Worm (Caenorhabditis elegans): Measurements from ENCODE around the gene C13G5.2.

DNA sequence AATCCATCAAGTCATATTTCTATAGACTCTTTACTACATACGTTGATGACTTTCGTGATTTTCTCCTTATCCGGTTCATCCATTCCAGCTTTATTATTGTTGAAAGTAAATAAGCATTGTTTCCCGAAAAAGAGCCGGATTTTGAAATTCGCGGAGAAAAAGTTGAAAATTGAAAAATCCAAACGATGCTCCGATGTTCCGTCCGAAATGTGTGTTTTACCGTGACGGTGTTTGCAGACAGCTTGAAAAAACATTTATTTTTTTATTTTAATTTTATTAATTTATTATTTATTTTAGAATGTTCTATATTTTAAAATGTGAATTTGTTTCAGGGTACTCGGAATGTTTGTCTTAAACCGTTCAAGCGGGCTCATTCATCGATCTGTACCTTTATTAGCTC lies 12.6 kb upstream of the C13G5.2 start, which contains the start of gene dnj-10:
- TF ChIP-seq fkh-10 (GFP tag; optimal IDR thresholded peaks at IDR 0.05) (no peak), unc-39 (tag; optimal IDR thresholded peaks at IDR 0.05) (no peak), ztf-7 (tag; optimal IDR thresholded peaks at IDR 0.05) (no peak), nhr-28 (tag; optimal IDR thresholded peaks at IDR 0.05) (peak; percentile 25), nhr-77 (tag; optimal IDR thresholded peaks at IDR 0.05) (no peak), daf-16 (GFP tag; optimal IDR thresholded peaks at IDR 0.05) (no peak), daf-16 (tag; optimal IDR thresholded peaks at IDR 0.05) (no peak), nhr-10 (tag; optimal IDR thresholded peaks at IDR 0.05) (no peak), lin-13 (GFP tag; optimal IDR thresholded peaks at IDR 0.05) (no peak)
